Fruit fly (Drosophila melanogaster): Measurements from ENCODE around the gene CG43072.

Gene CG43072

DNA sequence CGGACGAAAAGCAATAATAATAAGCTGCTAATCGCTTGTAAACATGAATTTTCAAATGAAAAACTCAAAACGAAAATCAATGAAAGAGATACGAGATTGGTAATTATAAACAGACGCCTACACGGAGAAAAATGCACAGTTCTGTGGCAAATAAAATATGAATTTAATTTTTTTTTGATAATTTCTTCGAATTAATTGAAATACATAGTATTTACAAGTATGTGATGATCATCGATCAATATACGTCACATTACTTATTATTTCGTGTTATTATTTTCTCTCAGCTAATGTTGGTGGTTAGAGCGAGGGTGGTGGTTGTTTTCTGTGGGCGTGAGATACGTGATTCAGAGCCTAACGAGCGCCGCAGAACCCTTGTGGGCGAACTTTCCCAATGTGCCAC lies 11.9 kb upstream of the CG43072 start (continued):
- TF ChIP-seq brk (GFP tag; optimal IDR thresholded peaks at IDR 0.05), result no peak
- peak; percentile 20 for TF ChIP-seq fru (GFP tag; optimal IDR thresholded peaks at IDR 0.05)

DNA sequence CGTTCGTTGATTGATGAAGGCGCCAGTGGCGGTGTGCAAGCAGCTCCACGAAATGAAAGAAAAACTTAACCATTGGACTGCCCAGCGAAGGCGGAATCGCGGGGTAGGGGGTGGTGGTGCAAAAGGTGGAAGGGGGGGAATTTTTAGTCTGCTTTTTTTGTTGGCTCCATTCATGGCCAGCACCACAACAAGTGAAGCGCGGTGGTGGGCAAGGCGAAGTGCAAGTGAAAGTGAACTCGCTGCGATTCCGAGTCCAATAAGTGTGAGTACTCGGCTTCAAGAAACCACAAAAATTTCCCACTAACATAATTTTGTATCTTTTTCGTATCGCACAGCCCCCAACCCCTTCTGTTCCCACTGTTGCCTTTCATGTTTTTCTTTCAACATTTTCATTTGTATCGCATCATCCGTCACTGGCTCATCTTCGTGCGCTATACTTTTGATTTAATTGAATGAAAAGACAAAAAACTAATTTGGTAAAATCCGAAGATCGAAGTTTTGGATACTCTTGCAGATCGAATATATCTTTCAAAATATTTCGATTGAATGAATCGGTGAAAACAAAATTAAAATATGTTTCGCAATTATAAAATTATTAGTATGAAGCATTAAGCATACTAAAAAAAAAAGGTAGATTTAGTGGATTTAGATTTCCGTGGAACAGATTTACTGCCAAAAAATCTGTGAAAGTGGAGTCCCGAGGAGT lies 11.3 kb upstream of the CG43072 start:
- TF ChIP-seq Vsx2 (GFP tag; optimal IDR thresholded peaks at IDR 0.05; ENCODE audit: partially characterized antibody), result no peak
- TF ChIP-seq brk (GFP tag; optimal IDR thresholded peaks at IDR 0.05), result no peak
- TF ChIP-seq usp (GFP tag; optimal IDR thresholded peaks at IDR 0.05), result no peak

DNA sequence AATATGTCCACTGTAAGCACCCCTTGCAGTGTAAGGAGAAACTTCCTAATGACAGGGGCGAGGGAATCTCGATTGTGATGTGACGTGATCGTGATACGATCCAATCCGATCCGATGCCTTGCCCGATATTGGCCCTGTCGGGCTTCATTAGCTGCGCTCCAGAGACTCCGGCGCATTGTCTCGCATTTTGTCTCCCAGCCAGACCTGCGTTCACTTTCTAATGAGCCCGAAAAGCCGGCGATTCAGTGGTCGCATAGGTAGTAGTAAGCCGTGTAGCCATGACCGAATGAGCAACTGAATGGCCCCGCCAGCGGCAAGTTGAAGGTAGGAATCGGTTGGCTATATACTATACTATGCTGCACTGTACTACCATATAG lies 10.8 kb upstream of the CG43072 start:
- no peak for TF ChIP-seq CG9705 (GFP tag; optimal IDR thresholded peaks at IDR 0.05)
- no peak for TF ChIP-seq Rel (GFP tag; optimal IDR thresholded peaks at IDR 0.05)
- no peak for TF ChIP-seq Rel (tag; optimal IDR thresholded peaks at IDR 0.05)
- no peak for TF ChIP-seq Jra (GFP tag; optimal IDR thresholded peaks at IDR 0.05)
- no peak for TF ChIP-seq brk (GFP tag; optimal IDR thresholded peaks at IDR 0.05)
- TF ChIP-seq Abd-B (GFP tag; optimal IDR thresholded peaks at IDR 0.05), result no peak
- no peak for TF ChIP-seq CG32264 (GFP tag; optimal IDR thresholded peaks at IDR 0.05)
- TF ChIP-seq Hr83 (GFP tag; optimal IDR thresholded peaks at IDR 0.05; ENCODE audit: poor library complexity, severe bottlenecking), result no peak
- no peak for TF ChIP-seq rgr (GFP tag; optimal IDR thresholded peaks at IDR 0.05)

DNA sequence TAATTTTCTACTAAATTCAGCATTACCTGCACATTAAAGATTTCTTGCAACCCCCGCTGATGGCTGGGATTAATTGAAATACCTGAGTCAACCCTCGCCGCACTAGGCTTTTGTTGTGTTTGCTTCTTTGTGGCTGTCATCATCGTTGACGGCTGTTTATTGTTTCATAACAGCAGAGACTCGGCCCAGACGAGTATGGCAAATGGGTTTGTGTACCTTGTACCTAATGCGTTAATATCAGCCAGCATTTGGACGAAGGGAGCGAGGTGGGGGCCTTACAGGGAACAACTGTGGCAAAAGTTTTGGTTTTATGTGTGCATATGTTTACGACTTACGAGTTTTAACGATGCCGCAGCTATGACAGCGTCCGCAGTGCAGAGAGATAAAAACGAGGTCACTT lies 9.8 kb upstream of the CG43072 start:
- no peak for TF ChIP-seq rgr (GFP tag; optimal IDR thresholded peaks at IDR 0.05)
- no peak for TF ChIP-seq OdsH (GFP tag; optimal IDR thresholded peaks at IDR 0.05)
- no peak for TF ChIP-seq usp (GFP tag; optimal IDR thresholded peaks at IDR 0.05)

DNA sequence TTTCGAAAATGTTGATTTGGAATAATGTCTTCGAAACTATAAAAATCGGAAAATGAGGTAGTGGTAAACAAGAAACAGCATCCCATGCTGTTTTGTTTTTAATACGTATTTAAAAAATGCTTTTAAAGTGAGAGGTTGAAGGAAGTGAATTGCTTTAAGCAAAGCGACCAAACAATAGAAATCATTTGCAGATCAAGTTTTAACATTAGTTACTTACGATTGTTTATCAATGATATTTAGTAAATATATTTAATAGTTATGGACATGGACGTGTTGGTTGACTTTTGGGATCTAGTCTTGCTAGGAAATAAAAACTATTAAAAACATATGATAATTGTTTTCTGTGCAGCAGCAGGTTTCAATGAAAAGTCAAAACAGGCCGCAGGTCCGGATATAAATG lies 9.4 kb upstream of the CG43072 start:
- TF ChIP-seq brk (GFP tag; optimal IDR thresholded peaks at IDR 0.05) (no peak), OdsH (GFP tag; optimal IDR thresholded peaks at IDR 0.05) (no peak), foxo (GFP tag; optimal IDR thresholded peaks at IDR 0.05) (no peak), tai (GFP tag; optimal IDR thresholded peaks at IDR 0.05) (peak; percentile 5), CrebA (GFP tag; optimal IDR thresholded peaks at IDR 0.05; ENCODE audit: borderline replicate concordance) (no peak), Sp1 (GFP tag; optimal IDR thresholded peaks at IDR 0.05) (no peak)

DNA sequence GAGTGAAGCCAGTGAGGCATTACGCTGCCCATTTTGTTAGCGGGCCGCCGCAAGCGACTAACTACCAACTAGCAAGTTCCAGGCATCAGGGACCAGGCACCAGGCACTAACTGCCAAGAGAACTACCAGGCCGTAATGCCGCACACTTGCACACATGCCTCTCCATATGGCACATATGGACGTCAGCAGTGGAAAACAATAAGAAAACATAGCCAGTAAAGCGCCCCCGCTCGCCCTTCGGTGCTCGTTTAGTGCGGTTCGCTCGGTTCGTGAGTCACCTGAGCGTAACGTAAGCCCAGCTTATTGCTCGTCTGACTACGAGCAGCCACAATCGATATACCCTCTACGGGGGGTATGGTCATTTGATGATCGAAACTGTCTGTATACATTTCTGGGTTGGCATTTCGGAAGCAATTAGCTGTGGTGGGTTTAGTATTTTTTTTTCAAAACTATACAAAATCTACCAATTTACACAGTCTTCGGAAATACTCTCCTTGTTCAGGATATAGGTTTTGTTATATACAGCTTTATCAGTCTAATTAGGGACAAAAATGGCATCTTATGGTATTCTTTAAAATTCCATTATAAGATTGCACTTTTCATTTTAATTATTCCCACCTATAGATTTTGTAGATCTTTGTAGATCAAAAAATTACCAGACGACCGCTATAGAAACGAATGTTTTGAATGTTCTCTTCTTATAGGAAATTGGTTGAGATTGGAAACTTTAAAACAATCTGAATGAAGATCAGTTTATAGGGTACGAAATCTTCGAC lies 8.7 kb upstream of the CG43072 start:
- peak; percentile 37 for TF ChIP-seq pan (optimal IDR thresholded peaks at IDR 0.05)
- peak; percentile 89 for TF ChIP-seq woc (GFP tag; optimal IDR thresholded peaks at IDR 0.05)
- TF ChIP-seq jim (GFP tag; optimal IDR thresholded peaks at IDR 0.05), result no peak
- TF ChIP-seq lola (GFP tag; optimal IDR thresholded peaks at IDR 0.05), result no peak
- TF ChIP-seq ey (GFP tag; optimal IDR thresholded peaks at IDR 0.05), result peak; percentile 62
- TF ChIP-seq Hr78 (GFP tag; optimal IDR thresholded peaks at IDR 0.05), result no peak
- TF ChIP-seq tai (GFP tag; optimal IDR thresholded peaks at IDR 0.05), result peak; percentile 55
- no peak for TF ChIP-seq usp (GFP tag; optimal IDR thresholded peaks at IDR 0.05)
- peak; percentile 50 for TF ChIP-seq fru (GFP tag; optimal IDR thresholded peaks at IDR 0.05)
- peak; percentile 35 for TF ChIP-seq rgr (GFP tag; optimal IDR thresholded peaks at IDR 0.05)
- TF ChIP-seq CG32264 (GFP tag; optimal IDR thresholded peaks at IDR 0.05), result no peak
- no peak for TF ChIP-seq dsf (GFP tag; optimal IDR thresholded peaks at IDR 0.05; ENCODE audit: borderline replicate concordance)
- peak; percentile 37 for TF ChIP-seq dmrt93B (GFP tag; optimal IDR thresholded peaks at IDR 0.05)
- TF ChIP-seq Jra (GFP tag; optimal IDR thresholded peaks at IDR 0.05), result peak; percentile 72
- TF ChIP-seq Dif (GFP tag; optimal IDR thresholded peaks at IDR 0.05; ENCODE audit: partially characterized antibody), result peak; percentile 34
- peak; percentile 47 for TF ChIP-seq Sp1 (GFP tag; optimal IDR thresholded peaks at IDR 0.05)
- no peak for TF ChIP-seq dl (GFP tag; optimal IDR thresholded peaks at IDR 0.05; ENCODE audit: insufficient read depth in 1 of 2, partially characterized antibody in 2 of 2)
- TF ChIP-seq GATAd (GFP tag; optimal IDR thresholded peaks at IDR 0.05), result no peak
- TF ChIP-seq brk (GFP tag; optimal IDR thresholded peaks at IDR 0.05), result no peak
- no peak for TF ChIP-seq Myc (optimal IDR thresholded peaks at IDR 0.05)
- TF ChIP-seq Hr83 (GFP tag; optimal IDR thresholded peaks at IDR 0.05; ENCODE audit: poor library complexity, severe bottlenecking), result peak; percentile 24
- TF ChIP-seq br (GFP tag; optimal IDR thresholded peaks at IDR 0.05), result peak; percentile 24
- TF ChIP-seq h (GFP tag; optimal IDR thresholded peaks at IDR 0.05), result peak; percentile 33
- TF ChIP-seq HLH106 (tag; optimal IDR thresholded peaks at IDR 0.05), result peak; percentile 43
- peak; percentile 58 for TF ChIP-seq psq (GFP tag; optimal IDR thresholded peaks at IDR 0.05)
- no peak for TF ChIP-seq CG9705 (GFP tag; optimal IDR thresholded peaks at IDR 0.05)
- TF ChIP-seq foxo (GFP tag; optimal IDR thresholded peaks at IDR 0.05), result peak in 1 of 2 experiments; percentile 56
- peak; percentile 3 for TF ChIP-seq Hnf4 (GFP tag; optimal IDR thresholded peaks at IDR 0.05)
- TF ChIP-seq Rel (GFP tag; optimal IDR thresholded peaks at IDR 0.05), result no peak
- no peak for TF ChIP-seq Rel (tag; optimal IDR thresholded peaks at IDR 0.05)
- peak; percentile 42 for TF ChIP-seq OdsH (GFP tag; optimal IDR thresholded peaks at IDR 0.05)
- TF ChIP-seq Abd-B (GFP tag; optimal IDR thresholded peaks at IDR 0.05), result no peak
- no peak for TF ChIP-seq Mio (GFP tag; optimal IDR thresholded peaks at IDR 0.05)
- no peak for TF ChIP-seq Dfd (GFP tag; optimal IDR thresholded peaks at IDR 0.05)

Measured in whole organism, wandering third instar larva.